Fruit fly (Drosophila melanogaster) whole organism, embryonic: ENCODE measurements around the gene Ptth.

Experiments used
- Bdp1 ChIP-seq: fragments of 200-800 bp; sonication (Bioruptor generic); optimal IDR thresholded peaks from 3 replicates; lab custom pipeline; 2016; ENCODE audit warnings: missing biosample characterization, missing genetic modification characterization
- C15 ChIP-seq: fragments of 200-800 bp; sonication (Bioruptor generic); IDR thresholded peaks from 3 replicates; pipeline ENCODE4 v1.3.6; 2022; ENCODE audit warnings: missing biosample characterization, missing genetic modification characterization
- CG10543 ChIP-seq: fragments of 200-800 bp; sonication (Bioruptor generic); optimal IDR thresholded peaks from 3 replicates; lab custom pipeline; 2017; ENCODE audit warnings: missing biosample characterization, mild to moderate bottlenecking, missing genetic modification characterization, moderate library complexity
- CG11085 ChIP-seq: fragments of 200-800 bp; sonication (Bioruptor generic); IDR thresholded peaks from 2 replicates; pipeline ENCODE4 v1.3.6; 2022; ENCODE audit warnings: missing biosample characterization, missing genetic modification characterization
- CG13287 ChIP-seq: fragments of 200-800 bp; sonication (Bioruptor generic); IDR thresholded peaks from 2 replicates; pipeline ENCODE4 v1.3.6; 2022; ENCODE audit warnings: missing biosample characterization, missing genetic modification characterization; ENCODE audit not compliant: partially characterized antibody
- CG14441 ChIP-seq: fragments of 200-800 bp; sonication (Bioruptor generic); IDR thresholded peaks from 2 replicates; pipeline ENCODE4 v1.3.6; 2022; ENCODE audit warnings: missing biosample characterization, missing genetic modification characterization
- CG14860 ChIP-seq: fragments of 200-800 bp; sonication (Bioruptor generic); IDR thresholded peaks from 3 replicates; pipeline ENCODE4 v1.3.6; 2022; ENCODE audit warnings: missing biosample characterization, missing genetic modification characterization; ENCODE audit not compliant: partially characterized antibody
- CG17802 ChIP-seq: fragments of 200-800 bp; sonication (Bioruptor generic); optimal IDR thresholded peaks from 2 replicates; lab custom pipeline; 2018; ENCODE audit warnings: missing biosample characterization, mild to moderate bottlenecking, missing genetic modification characterization, moderate library complexity
- CG18619 ChIP-seq: fragments of 200-800 bp; sonication (Bioruptor generic); optimal IDR thresholded peaks from 3 replicates; lab custom pipeline; 2017; ENCODE audit warnings: missing biosample characterization, mild to moderate bottlenecking, missing genetic modification characterization
- CG2712 ChIP-seq: fragments of 200-800 bp; optimal IDR thresholded peaks from 3 replicates; lab custom pipeline; 2019; ENCODE audit warnings: missing biosample characterization, mild to moderate bottlenecking, missing genetic modification characterization, moderate library complexity
- CG31224 ChIP-seq: fragments of 200-800 bp; sonication (Bioruptor generic); IDR thresholded peaks from 2 replicates; pipeline ENCODE4 v1.3.6; 2022; ENCODE audit warnings: missing biosample characterization, missing genetic modification characterization
- CG34422 ChIP-seq: fragments of 200-800 bp; sonication (Bioruptor generic); IDR thresholded peaks from 3 replicates; pipeline ENCODE4 v1.3.6; 2022; ENCODE audit warnings: missing biosample characterization, missing genetic modification characterization
- CG6175 ChIP-seq: fragments of 200-800 bp; sonication (Bioruptor generic); IDR thresholded peaks from 3 replicates; pipeline ENCODE4 v1.3.6; 2022; ENCODE audit warnings: missing biosample characterization, missing genetic modification characterization
- CG6689 ChIP-seq: fragments of 200-800 bp; sonication (Bioruptor generic); IDR thresholded peaks from 2 replicates; pipeline ENCODE4 v1.3.6; 2022; ENCODE audit warnings: missing biosample characterization, missing genetic modification characterization
- CG6765 ChIP-seq: fragments of 200-800 bp; sonication (Bioruptor generic); optimal IDR thresholded peaks from 3 replicates; lab custom pipeline; 2017; ENCODE audit warnings: missing biosample characterization, mild to moderate bottlenecking, missing genetic modification characterization
- CG7357 ChIP-seq: fragments of 200-800 bp; sonication (Bioruptor generic); IDR thresholded peaks from 3 replicates; pipeline ENCODE4 v1.3.6; 2022; ENCODE audit warnings: missing biosample characterization, missing genetic modification characterization
- CG7745 ChIP-seq: fragments of 200-800 bp; sonication (Bioruptor generic); optimal IDR thresholded peaks from 2 replicates; lab custom pipeline; 2018; ENCODE audit warnings: missing biosample characterization, mild to moderate bottlenecking, missing genetic modification characterization, moderate library complexity
- CG8089 ChIP-seq: fragments of 200-800 bp; sonication (Bioruptor generic); optimal IDR thresholded peaks from 3 replicates; lab custom pipeline; 2016; ENCODE audit warnings: missing biosample characterization, missing genetic modification characterization
- CG8924 ChIP-seq: fragments of 200-800 bp; optimal IDR thresholded peaks from 3 replicates; lab custom pipeline; 2019; ENCODE audit warnings: missing biosample characterization, mild to moderate bottlenecking, missing genetic modification characterization, moderate library complexity
- CG9437 ChIP-seq: fragments of 200-800 bp; sonication (Bioruptor generic); optimal IDR thresholded peaks from 2 replicates; lab custom pipeline; 2018; ENCODE audit warnings: missing biosample characterization, mild to moderate bottlenecking, missing genetic modification characterization
- CG9932 ChIP-seq: fragments of 200-800 bp; sonication (Bioruptor generic); IDR thresholded peaks from 2 replicates; pipeline ENCODE4 v1.3.6; 2022; ENCODE audit warnings: missing biosample characterization, missing genetic modification characterization
- Dref ChIP-seq: fragments of 200-800 bp; sonication (Bioruptor generic); IDR thresholded peaks from 2 replicates; pipeline ENCODE4 v1.3.6; 2022; ENCODE audit warnings: missing biosample characterization, missing genetic modification characterization
- E2f1 ChIP-seq: fragments of 200-800 bp; sonication (Bioruptor generic); IDR thresholded peaks from 2 replicates; pipeline ENCODE4 v1.3.6; 2022; ENCODE audit warnings: missing biosample characterization, missing genetic modification characterization
- ERR ChIP-seq: fragments of 200-800 bp; sonication (Bioruptor generic); optimal IDR thresholded peaks from 2 replicates; lab custom pipeline; 2016; ENCODE audit warnings: missing biosample characterization, missing genetic modification characterization
- Ets97D ChIP-seq: fragments of 200-800 bp; sonication (Bioruptor generic); optimal IDR thresholded peaks from 3 replicates; lab custom pipeline; 2016; ENCODE audit warnings: missing biosample characterization, missing genetic modification characterization
- GATAe ChIP-seq: fragments of 200-800 bp; sonication (Bioruptor generic); conservative IDR thresholded peaks from 2 replicates; pipeline ENCODE4 v1.3.6; 2022; ENCODE audit warnings: missing biosample characterization, missing genetic modification characterization
- HHEX ChIP-seq: fragments of 200-800 bp; sonication (Bioruptor generic); optimal IDR thresholded peaks from 3 replicates; lab custom pipeline; 2017; ENCODE audit warnings: missing biosample characterization, mild to moderate bottlenecking, missing genetic modification characterization, missing genetic modification reagents
- HmgZ ChIP-seq: fragments of 200-800 bp; sonication (Bioruptor generic); optimal IDR thresholded peaks from 2 replicates; lab custom pipeline; 2018; ENCODE audit warnings: missing biosample characterization, mild to moderate bottlenecking, missing genetic modification characterization
- Lpt ChIP-seq: fragments of >200 bp; optimal IDR thresholded peaks from 2 replicates; lab custom pipeline; 2018; ENCODE audit warnings: missing biosample characterization, missing genetic modification characterization
- MESR4 ChIP-seq: fragments of 200-800 bp; sonication (Bioruptor generic); optimal IDR thresholded peaks from 2 replicates; lab custom pipeline; 2018; ENCODE audit warnings: missing biosample characterization, mild to moderate bottlenecking, missing genetic modification characterization, moderate library complexity
- NC2α ChIP-seq: fragments of 200-800 bp; sonication (Bioruptor generic); optimal IDR thresholded peaks from 2 replicates; lab custom pipeline; 2016; ENCODE audit warnings: missing biosample characterization, missing genetic modification characterization
- NC2β ChIP-seq: fragments of 200-800 bp; sonication (Bioruptor generic); optimal IDR thresholded peaks from 2 replicates; lab custom pipeline; 2016; ENCODE audit warnings: missing biosample characterization, missing genetic modification characterization
- PHDP ChIP-seq: fragments of 200-800 bp; sonication (Bioruptor generic); optimal IDR thresholded peaks from 3 replicates; lab custom pipeline; 2018; ENCODE audit warnings: missing biosample characterization, mild to moderate bottlenecking, missing genetic modification characterization, moderate library complexity
- Six4 ChIP-seq: fragments of 200-800 bp; sonication (Bioruptor generic); optimal IDR thresholded peaks from 2 replicates; lab custom pipeline; 2016; ENCODE audit warnings: missing biosample characterization, missing genetic modification characterization
- TFAM ChIP-seq: fragments of 200-800 bp; sonication (Bioruptor generic); optimal IDR thresholded peaks from 2 replicates; lab custom pipeline; 2017; ENCODE audit warnings: missing biosample characterization, missing genetic modification characterization, inconsistent platforms
- bigmax ChIP-seq: fragments of 200-800 bp; sonication (Bioruptor generic); optimal IDR thresholded peaks from 2 replicates; lab custom pipeline; 2018; ENCODE audit warnings: missing biosample characterization, mild to moderate bottlenecking, missing genetic modification characterization
- crp ChIP-seq, 2 experiments: fragments of 200-800 bp; sonication (Bioruptor generic); optimal IDR thresholded peaks; 2 replicates in 1 of 2; 3 replicates in 1 of 2; lab custom pipeline; 2017; ENCODE audit warnings: missing biosample characterization in 2 of 2, missing genetic modification characterization in 2 of 2, mild to moderate bottlenecking in 1 of 2, moderate library complexity in 1 of 2
- fd96Cb ChIP-seq: fragments of 200-800 bp; sonication (Bioruptor generic); optimal IDR thresholded peaks from 2 replicates; lab custom pipeline; 2018; ENCODE audit warnings: missing biosample characterization, mild to moderate bottlenecking, missing genetic modification characterization, moderate library complexity
- gro ChIP-seq: fragments of 200-800 bp; sonication (Bioruptor generic); optimal IDR thresholded peaks from 2 replicates; lab custom pipeline; 2016; ENCODE audit warnings: missing biosample characterization, missing genetic modification characterization
- ham ChIP-seq: fragments of 200-800 bp; sonication (Bioruptor generic); IDR thresholded peaks from 2 replicates; pipeline ENCODE4 v1.3.6; 2022; ENCODE audit warnings: missing biosample characterization, missing genetic modification characterization
- mirr ChIP-seq: fragments of 200-800 bp; sonication (Bioruptor generic); optimal IDR thresholded peaks from 3 replicates; lab custom pipeline; 2018; ENCODE audit warnings: missing biosample characterization, mild to moderate bottlenecking, missing genetic modification characterization
- nau ChIP-seq: fragments of 200-800 bp; sonication (Bioruptor generic); optimal IDR thresholded peaks from 3 replicates; lab custom pipeline; 2017; ENCODE audit warnings: missing biosample characterization, mild to moderate bottlenecking, missing genetic modification characterization, missing genetic modification reagents
- pan ChIP-seq, 4 experiments: fragments of >200 bp in 3 of 4; fragments of 200-800 bp in 1 of 4; sonication (Bioruptor generic) in 1 of 4; optimal IDR thresholded peaks in 3 of 4; IDR thresholded peaks in 1 of 4; 2 replicates each; pipeline versions ENCODE4 v1.3.6 to Lab custom; 2017 to 2022; ENCODE audit warnings: missing biosample characterization in 2 of 4, missing genetic modification characterization in 2 of 4, mixed read lengths in 1 of 4
- ro ChIP-seq: fragments of 200-800 bp; sonication (Bioruptor generic); IDR thresholded peaks from 2 replicates; pipeline ENCODE4 v1.3.6; 2022; ENCODE audit warnings: missing biosample characterization, missing genetic modification characterization
- sens-2 ChIP-seq: fragments of 200-800 bp; sonication (Bioruptor generic); IDR thresholded peaks from 2 replicates; pipeline ENCODE4 v1.3.6; 2022; ENCODE audit warnings: missing biosample characterization, missing genetic modification characterization
- shn ChIP-seq: fragments of 200-800 bp; sonication (Bioruptor generic); optimal IDR thresholded peaks from 3 replicates; lab custom pipeline; 2016; ENCODE audit warnings: missing biosample characterization, missing genetic modification characterization
- slou ChIP-seq: fragments of 200-800 bp; sonication (Bioruptor generic); optimal IDR thresholded peaks from 3 replicates; lab custom pipeline; 2016; ENCODE audit warnings: missing biosample characterization, missing genetic modification characterization
- sr ChIP-seq: fragments of 200-800 bp; sonication (Bioruptor generic); IDR thresholded peaks from 3 replicates; pipeline ENCODE4 v1.3.6; 2022; ENCODE audit warnings: missing biosample characterization, missing genetic modification characterization
- trem ChIP-seq: fragments of 200-800 bp; optimal IDR thresholded peaks from 3 replicates; lab custom pipeline; 2019; ENCODE audit warnings: missing biosample characterization, mild to moderate bottlenecking, missing genetic modification characterization, moderate library complexity
- twi ChIP-seq: fragments of 200-800 bp; optimal IDR thresholded peaks from 2 replicates; lab custom pipeline; 2019; ENCODE audit warnings: missing biosample characterization, mild to moderate bottlenecking, missing genetic modification characterization, moderate library complexity
- vfl ChIP-seq: fragments of 200-800 bp; sonication (Bioruptor generic); optimal IDR thresholded peaks from 2 replicates; lab custom pipeline; 2016; ENCODE audit warnings: missing biosample characterization, missing genetic modification characterization
- zf30C ChIP-seq: fragments of 200-800 bp; sonication (Bioruptor generic); optimal IDR thresholded peaks from 3 replicates; lab custom pipeline; 2018; ENCODE audit warnings: missing biosample characterization, mild to moderate bottlenecking, missing genetic modification characterization

Gene Ptth

DNA sequence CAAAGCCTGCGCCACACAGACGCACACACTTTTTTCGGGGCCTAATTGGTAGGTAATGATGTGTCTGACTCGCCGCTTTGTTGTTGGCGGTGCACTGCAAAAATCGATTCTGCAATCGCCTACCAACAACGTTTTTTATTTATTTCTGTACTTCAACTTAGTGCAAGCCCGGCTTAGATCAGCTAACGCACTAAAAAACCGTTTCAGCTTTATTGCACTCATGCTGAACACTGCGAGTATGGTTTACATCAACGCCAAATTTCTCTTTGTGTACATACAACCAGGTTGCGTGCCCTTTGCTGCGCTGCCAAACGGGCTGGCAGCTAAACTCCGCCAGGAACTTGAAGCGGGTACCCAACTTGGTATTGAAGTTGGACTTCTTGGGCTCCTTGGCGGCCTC, 46.5 kb downstream of the Ptth start (continued):
- no peak for TF ChIP-seq vfl (GFP tag; lab: Kevin White, UChicago)
- TF ChIP-seq ham (GFP tag; lab: Robert Waterston, UW) = no peak
- TF ChIP-seq CG31224 = no peak
- no peak for TF ChIP-seq Six4 (GFP tag; lab: Kevin White, UChicago)
- TF ChIP-seq CG10543 (GFP tag; lab: Kevin White, UChicago) = no peak
- TF ChIP-seq crp (GFP tag; optimal IDR thresholded peaks at IDR 0.05; lab: Kevin White, UChicago) = no peak
- TF ChIP-seq CG2712 = no peak
- no peak for TF ChIP-seq zf30C (GFP tag; lab: Kevin White, UChicago)
- peak; percentile 28; the same call in 1 of the 3 replicates for TF ChIP-seq CG34422 (GFP tag; lab: Robert Waterston, UW)
- TF ChIP-seq twi (tag; lab: Kevin White, UChicago) = no peak
- TF ChIP-seq nau (GFP tag; lab: Kevin White, UChicago) = no peak
- TF ChIP-seq C15 (GFP tag; lab: Robert Waterston, UW) = no peak
- no peak for TF ChIP-seq Bdp1 (GFP tag; lab: Kevin White, UChicago)
- TF ChIP-seq CG8924 (tag; lab: Kevin White, UChicago) = no peak
- TF ChIP-seq GATAe = no peak
- TF ChIP-seq CG8089 (GFP tag; lab: Kevin White, UChicago) = no peak
- no peak for TF ChIP-seq CG6765 (GFP tag; lab: Kevin White, UChicago)
- TF ChIP-seq CG7357 = no peak
- TF ChIP-seq Lpt (GFP tag; lab: Kevin White, UChicago) = no peak
- no peak for TF ChIP-seq CG14860 (GFP tag; lab: Robert Waterston, UW)
- no peak for TF ChIP-seq CG17802 (tag; lab: Kevin White, UChicago)
- no peak for TF ChIP-seq mirr (GFP tag; lab: Kevin White, UChicago)
- no peak for TF ChIP-seq CG11085 (GFP tag; lab: Robert Waterston, UW)
- no peak for TF ChIP-seq CG7745 (tag; lab: Kevin White, UChicago)
- TF ChIP-seq MESR4 (GFP tag; lab: Kevin White, UChicago) = no peak
- no peak for TF ChIP-seq CG9437 (GFP tag; lab: Kevin White, UChicago)
- no peak for TF ChIP-seq bigmax (GFP tag; lab: Kevin White, UChicago)
- TF ChIP-seq NC2α = no peak
- no peak for TF ChIP-seq Ets97D (GFP tag; lab: Kevin White, UChicago)
- no peak for TF ChIP-seq HmgZ (tag; lab: Kevin White, UChicago)
- no peak for TF ChIP-seq sens-2
- no peak for TF ChIP-seq HHEX (GFP tag; lab: Kevin White, UChicago)
- TF ChIP-seq CG13287 (GFP tag; lab: Robert Waterston, UW) = no peak
- TF ChIP-seq ERR = no peak
- TF ChIP-seq CG18619 (GFP tag; lab: Kevin White, UChicago) = no peak
- no peak for TF ChIP-seq CG6175 (GFP tag; lab: Robert Waterston, UW)
- TF ChIP-seq pan (optimal IDR thresholded peaks at IDR 0.05; lab: Kevin White, UChicago) = no peak
- TF ChIP-seq pan (GFP tag; optimal IDR thresholded peaks at IDR 0.05 in 1 of 2, IDR thresholded peaks at IDR 0.05 in 1 of 2) = peak in 1 of 2 experiments; percentile 6
- TF ChIP-seq ro = no peak
- TF ChIP-seq sr (GFP tag; lab: Robert Waterston, UW) = no peak
- TF ChIP-seq CG14441 (GFP tag; lab: Robert Waterston, UW) = no peak
- TF ChIP-seq E2f1 (GFP tag; lab: Robert Waterston, UW) = no peak
- no peak for TF ChIP-seq trem (tag; lab: Kevin White, UChicago)
- no peak for TF ChIP-seq gro (GFP tag; lab: Kevin White, UChicago)
- no peak for TF ChIP-seq CG6689 (GFP tag; lab: Robert Waterston, UW)
- TF ChIP-seq CG9932 (GFP tag; lab: Robert Waterston, UW) = no peak
- no peak for TF ChIP-seq shn (GFP tag; lab: Kevin White, UChicago)
- TF ChIP-seq PHDP (tag; lab: Kevin White, UChicago) = no peak
- no peak for TF ChIP-seq TFAM
- peak; percentile 18 for TF ChIP-seq fd96Cb (tag; lab: Kevin White, UChicago)
- TF ChIP-seq NC2β (GFP tag; lab: Kevin White, UChicago) = no peak
- no peak for TF ChIP-seq slou (GFP tag; lab: Kevin White, UChicago)
- TF ChIP-seq Dref (GFP tag; lab: Robert Waterston, UW) = no peak
